Worm (Caenorhabditis elegans) whole organism, L3 larva: ENCODE data around the gene tag-340.
A peak's percentile ranks its signal among the peaks of the same experiment; 100 is the strongest.

Experiments used
- ZK546.5 ChIP-seq: sonication (generic microtip); optimal IDR thresholded peaks from 2 replicates; lab custom pipeline; 2017; ENCODE audit warnings: missing biosample characterization, missing genetic modification characterization
- ama-1 ChIP-seq: fragments of 150-350 bp; optimal IDR thresholded peaks from 2 replicates; lab custom pipeline; 2018
- ceh-16 ChIP-seq: sonication (generic microtip); optimal IDR thresholded peaks from 2 replicates; lab custom pipeline; 2017; ENCODE audit warnings: missing biosample characterization, missing genetic modification characterization
- ceh-28 ChIP-seq: fragments of 150-350 bp; optimal IDR thresholded peaks from 2 replicates; lab custom pipeline; 2014; ENCODE audit warnings: missing biosample characterization, missing genetic modification reagents, missing genetic modification characterization
- ceh-82 ChIP-seq: fragments of 150-350 bp; optimal IDR thresholded peaks from 2 replicates; lab custom pipeline; 2014; ENCODE audit warnings: missing biosample characterization, missing genetic modification characterization
- daf-12 ChIP-seq: fragments of 150-350 bp; optimal IDR thresholded peaks from 2 replicates; lab custom pipeline; 2014; ENCODE audit warnings: missing biosample characterization, missing genetic modification reagents, missing genetic modification characterization
- egl-27 ChIP-seq: sonication (generic microtip); optimal IDR thresholded peaks from 4 replicates; lab custom pipeline; 2017; ENCODE audit warnings: missing biosample characterization, missing genetic modification reagents, missing genetic modification characterization
- egl-5 ChIP-seq: fragments of 150-350 bp; optimal IDR thresholded peaks from 2 replicates; lab custom pipeline; 2017; ENCODE audit warnings: missing biosample characterization, missing genetic modification reagents, missing genetic modification characterization, inconsistent platforms
- elt-2 ChIP-seq: sonication (generic microtip); optimal IDR thresholded peaks from 2 replicates; lab custom pipeline; 2016; ENCODE audit warnings: missing genetic modification reagents, mild to moderate bottlenecking, missing genetic modification characterization, missing compliant biosample characterization
- elt-3 ChIP-seq, 3 experiments: fragments of 150-350 bp in 1 of 3; sonication (generic microtip) in 2 of 3; optimal IDR thresholded peaks; 2 replicates in 2 of 3; 4 replicates in 1 of 3; lab custom pipeline; 2014 to 2017; ENCODE audit warnings: missing biosample characterization in 3 of 3, missing genetic modification characterization in 3 of 3
- eor-1 ChIP-seq, 2 experiments: fragments of 150-350 bp; optimal IDR thresholded peaks; 2 replicates each; lab custom pipeline; 2014 to 2018; ENCODE audit warnings: missing biosample characterization in 2 of 2, missing genetic modification characterization in 2 of 2
- fkh-10 ChIP-seq: sonication (generic microtip); optimal IDR thresholded peaks from 2 replicates; lab custom pipeline; 2017; ENCODE audit warnings: missing biosample characterization, missing genetic modification reagents, missing genetic modification characterization
- hmg-11 ChIP-seq: sonication (generic microtip); optimal IDR thresholded peaks from 2 replicates; lab custom pipeline; 2016; ENCODE audit warnings: missing genetic modification characterization, missing compliant biosample characterization
- lin-15B ChIP-seq: fragments of 150-350 bp; optimal IDR thresholded peaks from 2 replicates; lab custom pipeline; 2014; ENCODE audit warnings: missing biosample characterization, missing genetic modification characterization
- lin-39 ChIP-seq: fragments of 150-350 bp; optimal IDR thresholded peaks from 2 replicates; lab custom pipeline; 2018; ENCODE audit warnings: missing biosample characterization, missing genetic modification reagents, missing genetic modification characterization
- mdl-1 ChIP-seq: fragments of 150-350 bp; optimal IDR thresholded peaks from 2 replicates; lab custom pipeline; 2014; ENCODE audit warnings: missing biosample characterization, missing genetic modification characterization
- mml-1 ChIP-seq: fragments of 150-350 bp; sonication (generic microtip); optimal IDR thresholded peaks from 3 replicates; lab custom pipeline; 2014; ENCODE audit warnings: missing biosample characterization, missing genetic modification characterization
- nhr-12 ChIP-seq: fragments of 150-350 bp; optimal IDR thresholded peaks from 2 replicates; lab custom pipeline; 2014; ENCODE audit warnings: missing biosample characterization, missing genetic modification characterization
- nhr-23 ChIP-seq: fragments of 150-350 bp; optimal IDR thresholded peaks from 2 replicates; lab custom pipeline; 2014; ENCODE audit warnings: missing biosample characterization, missing genetic modification reagents, missing genetic modification characterization
- nhr-28 ChIP-seq: fragments of 150-350 bp; optimal IDR thresholded peaks from 2 replicates; lab custom pipeline; 2014; ENCODE audit warnings: missing biosample characterization, missing genetic modification characterization
- nhr-43 ChIP-seq: sonication (generic microtip); optimal IDR thresholded peaks from 2 replicates; lab custom pipeline; 2016; ENCODE audit warnings: mild to moderate bottlenecking, missing genetic modification characterization, missing compliant biosample characterization; ENCODE audit not compliant: poor library complexity, severe bottlenecking
- nhr-67 ChIP-seq: fragments of 150-350 bp; optimal IDR thresholded peaks from 2 replicates; lab custom pipeline; 2014; ENCODE audit warnings: missing biosample characterization, missing genetic modification characterization
- pha-4 ChIP-seq: fragments of 150-350 bp; optimal IDR thresholded peaks from 2 replicates; lab custom pipeline; 2014; ENCODE audit warnings: missing biosample characterization, missing genetic modification reagents, missing genetic modification characterization
- pqm-1 ChIP-seq: fragments of 150-350 bp; optimal IDR thresholded peaks from 2 replicates; lab custom pipeline; 2017; ENCODE audit warnings: missing biosample characterization, missing genetic modification characterization, inconsistent platforms
- snpc-4 ChIP-seq: fragments of 150-350 bp; optimal IDR thresholded peaks from 2 replicates; lab custom pipeline; 2014; ENCODE audit warnings: missing biosample characterization, missing genetic modification characterization
- unc-39 ChIP-seq: sonication (generic microtip); optimal IDR thresholded peaks from 4 replicates; lab custom pipeline; 2017; ENCODE audit warnings: missing biosample characterization, missing genetic modification characterization
- unc-62 ChIP-seq: fragments of 150-350 bp; sonication (generic microtip); optimal IDR thresholded peaks from 4 replicates; lab custom pipeline; 2014; ENCODE audit warnings: missing biosample characterization, missing genetic modification reagents, missing genetic modification characterization
- zag-1 ChIP-seq: fragments of 150-350 bp; optimal IDR thresholded peaks from 2 replicates; lab custom pipeline; 2014; ENCODE audit warnings: missing biosample characterization, missing genetic modification characterization

Gene tag-340

ce11 chrIII:4859039-4859438 is 41.3 kb upstream of the tag-340 start, which contains the start of gene C35D10.6:
C35D10.6 (plus strand) TSS chrIII:4859339.
- TF ChIP-seq ceh-16 (tag; lab: Kevin White, UChicago) = no peak
- TF ChIP-seq ceh-28 (tag; lab: Kevin White, UChicago) = no peak
- TF ChIP-seq ama-1 = no peak

- TF ChIP-seq mml-1 (tag; lab: Kevin White, UChicago) = no peak
- no peak for TF ChIP-seq nhr-67
- TF ChIP-seq daf-12 (tag; lab: Kevin White, UChicago) = no peak
- no peak for TF ChIP-seq nhr-23 (tag; lab: Kevin White, UChicago)
- TF ChIP-seq lin-15B (tag; lab: Kevin White, UChicago) = peak; percentile 1
- TF ChIP-seq nhr-28 = no peak
- TF ChIP-seq fkh-10 (GFP tag; lab: Kevin White, UChicago) = no peak
- TF ChIP-seq mdl-1 = no peak
Observed at ce11 chrIII:4861744-4862401, 38.4 kb upstream of the tag-340 start, which contains the start of the genes C35D10.10 and C35D10.5. C35D10.10 (minus strand) TSS chrIII:4861794. C35D10.5 (plus strand) TSS chrIII:4862351.

ce11 chrIII:4863127-4863526 is 37.2 kb upstream of the tag-340 start, which contains the start of gene coq-8:
coq-8 (plus strand) TSS chrIII:4863427.
- TF ChIP-seq ceh-28 (tag; lab: Kevin White, UChicago) (no peak), hmg-11 (tag; lab: Kevin White, UChicago) (no peak), elt-3 (tag; optimal IDR thresholded peaks at IDR 0.05; lab: Kevin White, UChicago) (no peak), nhr-12 (tag; lab: Kevin White, UChicago) (no peak), nhr-43 (tag; lab: Kevin White, UChicago) (no peak), egl-5 (no peak), mdl-1 (no peak), zag-1 (tag; lab: Kevin White, UChicago) (no peak), eor-1 (tag; optimal IDR thresholded peaks at IDR 0.05; lab: Kevin White, UChicago) (no peak), elt-2 (tag; lab: Kevin White, UChicago) (no peak), unc-62 (GFP tag; lab: Kevin White, UChicago) (no peak), ZK546.5 (tag; lab: Kevin White, UChicago) (no peak), lin-15B (tag; lab: Kevin White, UChicago) (no peak), ceh-82 (tag; lab: Kevin White, UChicago) (no peak), pqm-1 (tag; lab: Kevin White, UChicago) (no peak), lin-39 (tag; lab: Kevin White, UChicago) (no peak)

- TF ChIP-seq ceh-28 (tag; lab: Kevin White, UChicago) = no peak
- no peak for TF ChIP-seq nhr-12 (tag; lab: Kevin White, UChicago)
- no peak for TF ChIP-seq ceh-82 (tag; lab: Kevin White, UChicago)
- no peak for TF ChIP-seq pqm-1 (tag; lab: Kevin White, UChicago)
- no peak for TF ChIP-seq mdl-1
- no peak for TF ChIP-seq pha-4
- TF ChIP-seq snpc-4 (tag; lab: Kevin White, UChicago) = no peak
- no peak for TF ChIP-seq elt-3 (tag; optimal IDR thresholded peaks at IDR 0.05; lab: Kevin White, UChicago)
- no peak for TF ChIP-seq unc-39
- TF ChIP-seq, all 47 proteins: peak for 0
Observed at ce11 chrIII:4866762-4867161, 33.5 kb upstream of the tag-340 start, which contains the start of gene C35D10.17. C35D10.17 (plus strand) TSS chrIII:4867062.

- TF ChIP-seq ZK546.5 (tag; lab: Kevin White, UChicago) = no peak
- TF ChIP-seq egl-5 = no peak
- no peak for TF ChIP-seq daf-12 (tag; lab: Kevin White, UChicago)
- no peak for TF ChIP-seq ceh-16 (tag; lab: Kevin White, UChicago)
- TF ChIP-seq egl-27 (tag; lab: Kevin White, UChicago) = no peak
- no peak for TF ChIP-seq nhr-28
- TF ChIP-seq fkh-10 (GFP tag; lab: Kevin White, UChicago) = no peak
- no peak for TF ChIP-seq ama-1
Observed at ce11 chrIII:4868643-4869042, 31.7 kb upstream of the tag-340 start, which contains the start of the genes msd-4 and C35D10.3. msd-4 (minus strand) TSS chrIII:4868743. C35D10.3 (plus strand) TSS chrIII:4868921.

- TF ChIP-seq elt-3 (tag; optimal IDR thresholded peaks at IDR 0.05; lab: Kevin White, UChicago) = no peak
- TF ChIP-seq pqm-1 (tag; lab: Kevin White, UChicago) = no peak
- no peak for TF ChIP-seq mdl-1
- TF ChIP-seq, all 47 proteins: peak for 0
Observed at ce11 chrIII:4870478-4870877, 29.8 kb upstream of the tag-340 start, which contains the start of gene gipc-1. gipc-1 (plus strand) TSS chrIII:4870778.
